Fruit fly (Drosophila melanogaster) whole organism, embryonic: ENCODE results near the gene CG6569.

Source experiments
- Atf3 ChIP-seq: fragments of 200-800 bp; sonication (Bioruptor generic); optimal IDR thresholded peaks from 3 replicates; lab custom pipeline; 2016; ENCODE audit warnings: missing biosample characterization, missing genetic modification characterization
- CG11398 ChIP-seq: fragments of 200-800 bp; sonication (Bioruptor generic); optimal IDR thresholded peaks from 2 replicates; lab custom pipeline; 2016; ENCODE audit warnings: missing biosample characterization, missing genetic modification characterization
- CG11456 ChIP-seq: fragments of 200-800 bp; sonication (Bioruptor generic); IDR thresholded peaks from 3 replicates; pipeline ENCODE4 v1.3.6; 2022; ENCODE audit warnings: missing biosample characterization, missing genetic modification characterization
- CG12155 ChIP-seq: fragments of 200-800 bp; sonication (Bioruptor generic); optimal IDR thresholded peaks from 3 replicates; lab custom pipeline; 2016; ENCODE audit warnings: missing biosample characterization, missing genetic modification characterization
- CG1233 ChIP-seq: fragments of 200-800 bp; sonication (Bioruptor generic); optimal IDR thresholded peaks from 4 replicates; lab custom pipeline; 2018; ENCODE audit warnings: missing biosample characterization, mild to moderate bottlenecking, missing genetic modification characterization
- CG13424 ChIP-seq: fragments of 200-800 bp; sonication (Bioruptor generic); optimal IDR thresholded peaks from 2 replicates; lab custom pipeline; 2019; ENCODE audit warnings: missing biosample characterization, mild to moderate bottlenecking, missing genetic modification characterization, moderate library complexity
- CG17612 ChIP-seq: fragments of 200-800 bp; sonication (Bioruptor generic); IDR thresholded peaks from 2 replicates; pipeline ENCODE4 v1.3.6; 2022; ENCODE audit warnings: missing biosample characterization, missing genetic modification characterization
- CG17829 ChIP-seq: fragments of 200-800 bp; optimal IDR thresholded peaks from 2 replicates; lab custom pipeline; 2019; ENCODE audit warnings: missing biosample characterization, mild to moderate bottlenecking, missing genetic modification characterization, moderate library complexity
- CG30020 ChIP-seq: fragments of 200-800 bp; optimal IDR thresholded peaks from 2 replicates; lab custom pipeline; 2019; ENCODE audit warnings: missing biosample characterization, mild to moderate bottlenecking, missing genetic modification characterization, moderate library complexity
- CG3163 ChIP-seq: fragments of 200-800 bp; sonication (Bioruptor generic); optimal IDR thresholded peaks from 3 replicates; lab custom pipeline; 2016; ENCODE audit warnings: missing biosample characterization, missing genetic modification characterization
- CG32532 ChIP-seq: fragments of 200-800 bp; sonication (Bioruptor generic); IDR thresholded peaks from 2 replicates; pipeline ENCODE4 v1.3.6; 2022; ENCODE audit warnings: missing biosample characterization, missing genetic modification characterization
- CG32767 ChIP-seq: fragments of 200-800 bp; sonication (Bioruptor generic); IDR thresholded peaks from 2 replicates; pipeline ENCODE4 v1.3.6; 2022; ENCODE audit warnings: missing biosample characterization, missing genetic modification characterization
- CG4617 ChIP-seq: fragments of 200-800 bp; sonication (Bioruptor generic); optimal IDR thresholded peaks from 3 replicates; lab custom pipeline; 2016; ENCODE audit warnings: missing biosample characterization, missing genetic modification characterization, borderline replicate concordance
- CG6683 ChIP-seq: fragments of 200-800 bp; sonication (Bioruptor generic); optimal IDR thresholded peaks from 2 replicates; lab custom pipeline; 2017; ENCODE audit warnings: missing biosample characterization, mild to moderate bottlenecking, missing genetic modification characterization, missing genetic modification reagents
- CG7271 ChIP-seq: fragments of 200-800 bp; sonication (Bioruptor generic); optimal IDR thresholded peaks from 2 replicates; lab custom pipeline; 2018; ENCODE audit warnings: missing biosample characterization, mild to moderate bottlenecking, missing genetic modification characterization, moderate library complexity
- CG7745 ChIP-seq: fragments of 200-800 bp; sonication (Bioruptor generic); optimal IDR thresholded peaks from 2 replicates; lab custom pipeline; 2018; ENCODE audit warnings: missing biosample characterization, mild to moderate bottlenecking, missing genetic modification characterization, moderate library complexity
- CG8924 ChIP-seq: fragments of 200-800 bp; optimal IDR thresholded peaks from 3 replicates; lab custom pipeline; 2019; ENCODE audit warnings: missing biosample characterization, mild to moderate bottlenecking, missing genetic modification characterization, moderate library complexity
- CG9932 ChIP-seq: fragments of 200-800 bp; sonication (Bioruptor generic); IDR thresholded peaks from 2 replicates; pipeline ENCODE4 v1.3.6; 2022; ENCODE audit warnings: missing biosample characterization, missing genetic modification characterization
- D ChIP-seq, 2 experiments: fragments of 200-800 bp in 1 of 2; fragments of >200 bp in 1 of 2; sonication (Bioruptor generic) in 1 of 2; optimal IDR thresholded peaks; 2 replicates in 1 of 2; 3 replicates in 1 of 2; lab custom pipeline; 2017; ENCODE audit warnings: mild to moderate bottlenecking in 1 of 2, missing biosample characterization in 1 of 2, missing genetic modification characterization in 1 of 2, missing genetic modification reagents in 1 of 2
- E2f2 ChIP-seq: fragments of 200-800 bp; sonication (Bioruptor generic); IDR thresholded peaks from 2 replicates; pipeline ENCODE4 v1.3.6; 2022; ENCODE audit warnings: missing biosample characterization, missing genetic modification characterization
- Fer1 ChIP-seq: fragments of 200-800 bp; sonication (Bioruptor generic); optimal IDR thresholded peaks from 2 replicates; lab custom pipeline; 2017; ENCODE audit warnings: missing biosample characterization, mild to moderate bottlenecking, missing genetic modification characterization
- Fer2 ChIP-seq: fragments of 200-800 bp; sonication (Bioruptor generic); optimal IDR thresholded peaks from 2 replicates; lab custom pipeline; 2018; ENCODE audit warnings: missing biosample characterization, mild to moderate bottlenecking, missing genetic modification characterization, moderate library complexity
- Lim3 ChIP-seq: fragments of 200-800 bp; sonication (Bioruptor generic); IDR thresholded peaks from 2 replicates; pipeline ENCODE4 v1.3.6; 2022; ENCODE audit warnings: missing biosample characterization, missing genetic modification characterization
- Mad ChIP-seq: fragments of 200-800 bp; sonication (Bioruptor generic); optimal IDR thresholded peaks from 2 replicates; lab custom pipeline; 2016; ENCODE audit warnings: missing biosample characterization, missing genetic modification characterization
- Med ChIP-seq: fragments of 200-800 bp; sonication (Bioruptor generic); peaks from one replicate; lab custom pipeline; 2016; ENCODE audit warnings: missing biosample characterization, missing genetic modification characterization, mild to moderate bottlenecking, inconsistent platforms, moderate library complexity
- Oaz ChIP-seq: fragments of 200-800 bp; sonication (Bioruptor generic); IDR thresholded peaks from 2 replicates; pipeline ENCODE4 v1.3.6; 2022; ENCODE audit warnings: missing biosample characterization, missing genetic modification characterization
- Opbp ChIP-seq: fragments of 200-800 bp; sonication (Bioruptor generic); IDR thresholded peaks from 3 replicates; pipeline ENCODE4 v1.3.6; 2022; ENCODE audit warnings: missing biosample characterization, missing genetic modification characterization; ENCODE audit not compliant: partially characterized antibody
- Scr ChIP-seq: fragments of 200-800 bp; sonication (Bioruptor generic); IDR thresholded peaks from 2 replicates; pipeline ENCODE4 v1.3.6; 2022; ENCODE audit warnings: missing biosample characterization, missing genetic modification characterization; ENCODE audit not compliant: partially characterized antibody
- Xbp1 ChIP-seq: fragments of 200-800 bp; sonication (Bioruptor generic); optimal IDR thresholded peaks from 3 replicates; lab custom pipeline; 2016; ENCODE audit warnings: missing biosample characterization, mild to moderate bottlenecking, missing genetic modification characterization
- ash1 ChIP-seq: fragments of 200-800 bp; sonication (Bioruptor generic); optimal IDR thresholded peaks from 2 replicates; lab custom pipeline; 2018; ENCODE audit warnings: missing biosample characterization, mild to moderate bottlenecking, missing genetic modification characterization
- cwo ChIP-seq: fragments of 200-800 bp; sonication (Bioruptor generic); optimal IDR thresholded peaks from 3 replicates; lab custom pipeline; 2017; ENCODE audit warnings: missing biosample characterization, missing genetic modification characterization, mild to moderate bottlenecking, moderate library complexity, missing genetic modification reagents
- dati ChIP-seq: fragments of 200-800 bp; sonication (Bioruptor generic); IDR thresholded peaks from 2 replicates; pipeline ENCODE4 v1.3.6; 2022; ENCODE audit warnings: missing biosample characterization, missing genetic modification characterization
- en ChIP-seq: fragments of 200-800 bp; sonication (Bioruptor generic); optimal IDR thresholded peaks from 2 replicates; lab custom pipeline; 2016; ENCODE audit warnings: missing biosample characterization, missing genetic modification characterization
- exex ChIP-seq: fragments of 200-800 bp; sonication (Bioruptor generic); optimal IDR thresholded peaks from 4 replicates; lab custom pipeline; 2018; ENCODE audit warnings: missing biosample characterization, mild to moderate bottlenecking, missing genetic modification characterization, moderate library complexity
- gem ChIP-seq: fragments of 200-800 bp; sonication (Bioruptor generic); optimal IDR thresholded peaks from 2 replicates; lab custom pipeline; 2019; ENCODE audit warnings: missing biosample characterization, mild to moderate bottlenecking, missing genetic modification characterization, moderate library complexity
- grn ChIP-seq: fragments of 200-800 bp; sonication (Bioruptor generic); optimal IDR thresholded peaks from 3 replicates; lab custom pipeline; 2017; ENCODE audit warnings: missing biosample characterization, missing genetic modification characterization
- h ChIP-seq: fragments of >200 bp; optimal IDR thresholded peaks from 2 replicates; lab custom pipeline; 2017
- kni ChIP-seq: fragments of 200-800 bp; sonication (Bioruptor generic); optimal IDR thresholded peaks from 3 replicates; lab custom pipeline; 2017; ENCODE audit warnings: mild to moderate bottlenecking, missing biosample characterization, missing genetic modification reagents, missing genetic modification characterization
- lov ChIP-seq, 2 experiments: fragments of 200-800 bp in 1 of 2; fragments of >200 bp in 1 of 2; sonication (Bioruptor generic) in 1 of 2; IDR thresholded peaks in 1 of 2; optimal IDR thresholded peaks in 1 of 2; 2 replicates in 1 of 2; 3 replicates in 1 of 2; pipeline versions ENCODE4 v1.3.6 to Lab custom; 2017 to 2022; ENCODE audit warnings: missing biosample characterization in 1 of 2, missing genetic modification characterization in 1 of 2
- luna ChIP-seq: fragments of 200-800 bp; sonication (Bioruptor generic); optimal IDR thresholded peaks from 2 replicates; lab custom pipeline; 2016; ENCODE audit warnings: missing biosample characterization, missing genetic modification characterization
- nerfin-2 ChIP-seq: fragments of 200-800 bp; sonication (Bioruptor generic); IDR thresholded peaks from 2 replicates; pipeline ENCODE4 v1.3.6; 2022; ENCODE audit warnings: missing biosample characterization, missing genetic modification characterization; ENCODE audit not compliant: partially characterized antibody
- ro ChIP-seq: fragments of 200-800 bp; sonication (Bioruptor generic); IDR thresholded peaks from 2 replicates; pipeline ENCODE4 v1.3.6; 2022; ENCODE audit warnings: missing biosample characterization, missing genetic modification characterization
- run ChIP-seq: fragments of 200-800 bp; sonication (Bioruptor generic); optimal IDR thresholded peaks from 3 replicates; lab custom pipeline; 2018; ENCODE audit warnings: missing biosample characterization, mild to moderate bottlenecking, missing genetic modification characterization
- sens ChIP-seq: fragments of 200-800 bp; sonication (Bioruptor generic); peaks from one replicate; lab custom pipeline; 2016; ENCODE audit warnings: missing biosample characterization, missing genetic modification characterization
- sim ChIP-seq: fragments of 200-800 bp; sonication (Bioruptor generic); IDR thresholded peaks from 2 replicates; pipeline ENCODE4 v1.3.6; 2022; ENCODE audit warnings: missing biosample characterization, missing genetic modification characterization
- stc ChIP-seq: fragments of 200-800 bp; sonication (Bioruptor generic); IDR thresholded peaks from 2 replicates; pipeline ENCODE4 v1.3.6; 2022; ENCODE audit warnings: missing biosample characterization, missing genetic modification characterization
- stwl ChIP-seq: fragments of 200-800 bp; sonication (Bioruptor generic); optimal IDR thresholded peaks from 3 replicates; lab custom pipeline; 2018; ENCODE audit warnings: missing biosample characterization, mild to moderate bottlenecking, missing genetic modification characterization, moderate library complexity
- tio ChIP-seq: fragments of 200-800 bp; sonication (Bioruptor generic); optimal IDR thresholded peaks from 2 replicates; lab custom pipeline; 2017; ENCODE audit warnings: missing biosample characterization, missing genetic modification characterization, inconsistent platforms
- vfl ChIP-seq: fragments of 200-800 bp; sonication (Bioruptor generic); optimal IDR thresholded peaks from 2 replicates; lab custom pipeline; 2016; ENCODE audit warnings: missing biosample characterization, missing genetic modification characterization
- wor ChIP-seq: fragments of 200-800 bp; sonication (Bioruptor generic); IDR thresholded peaks from 2 replicates; pipeline ENCODE4 v1.3.6; 2022; ENCODE audit warnings: missing biosample characterization, missing genetic modification characterization
- yki ChIP-seq: fragments of >200 bp; optimal IDR thresholded peaks from 3 replicates; lab custom pipeline; 2018

Gene CG6569

dm6 chr3R:21848987-21849442 lies 18.7 kb downstream of the CG6569 start (continued):
- TF ChIP-seq vfl (GFP tag; lab: Kevin White, UChicago) (peak; percentile 52), CG13424 (tag; lab: Kevin White, UChicago) (peak; percentile 75), Opbp (GFP tag; lab: Robert Waterston, UW) (no peak), ro (GFP tag; lab: Robert Waterston, UW) (no peak; the same call in 1 of the 2 replicates), stc (no peak), sim (GFP tag; lab: Robert Waterston, UW) (peak; percentile 51), run (peak; percentile 0), D (optimal IDR thresholded peaks at IDR 0.05; lab: Kevin White, UChicago) (no peak), D (GFP tag; optimal IDR thresholded peaks at IDR 0.05; lab: Kevin White, UChicago) (peak; percentile 77), Scr (GFP tag; lab: Robert Waterston, UW) (no peak), CG32767 (GFP tag; lab: Robert Waterston, UW) (no peak), nerfin-2 (GFP tag; lab: Robert Waterston, UW) (no peak), CG1233 (peak; percentile 76), CG12155 (GFP tag; lab: Kevin White, UChicago) (peak; percentile 30), CG11398 (GFP tag; lab: Kevin White, UChicago) (peak; percentile 7), h (no peak), CG4617 (peak; percentile 4), CG6683 (GFP tag; lab: Kevin White, UChicago) (peak; percentile 9), ash1 (no peak), cwo (peak; percentile 36), CG8924 (tag; lab: Kevin White, UChicago) (peak; percentile 84), en (GFP tag; lab: Kevin White, UChicago) (peak; percentile 54), stwl (tag; lab: Kevin White, UChicago) (peak; percentile 7), kni (peak; percentile 3), CG9932 (GFP tag; lab: Robert Waterston, UW) (0 out of 2 replicates have a peak, but pooled peaks have one; percentile 7), luna (no peak), CG7271 (tag; lab: Kevin White, UChicago) (peak; percentile 51), Xbp1 (peak; percentile 67), CG17612 (GFP tag; lab: Robert Waterston, UW) (no peak), Mad (GFP tag; lab: Kevin White, UChicago) (peak; percentile 36), CG7745 (tag; lab: Kevin White, UChicago) (no peak), Fer1 (GFP tag; lab: Kevin White, UChicago) (peak; percentile 57), Fer2 (tag; lab: Kevin White, UChicago) (no peak), CG32532 (GFP tag; lab: Robert Waterston, UW) (peak; percentile 43; the same call in 1 of the 2 replicates), yki (lab: Kevin White, UChicago) (peak; percentile 46), Lim3 (GFP tag; lab: Robert Waterston, UW) (no peak), CG30020 (tag; lab: Kevin White, UChicago) (peak; percentile 34), grn (GFP tag; lab: Kevin White, UChicago) (no peak), dati (GFP tag; lab: Robert Waterston, UW) (no peak), lov (optimal IDR thresholded peaks at IDR 0.05; lab: Kevin White, UChicago) (no peak), lov (GFP tag; IDR thresholded peaks at IDR 0.05; lab: Robert Waterston, UW) (no peak), CG17829 (peak; percentile 78), Oaz (GFP tag; lab: Robert Waterston, UW) (no peak), CG11456 (GFP tag; lab: Robert Waterston, UW) (no peak), sens (peak; percentile 97), Med (peak; percentile 87), wor (GFP tag; lab: Robert Waterston, UW) (no peak), tio (GFP tag; lab: Kevin White, UChicago) (peak; percentile 80), CG3163 (GFP tag; lab: Kevin White, UChicago) (no peak), gem (peak; percentile 86), E2f2 (GFP tag; lab: Robert Waterston, UW) (no peak), Atf3 (peak; percentile 16), exex (no peak)
